Worm (Caenorhabditis elegans): Measurements from ENCODE around the gene enri-2.

Gene enri-2

ce11 chrX:14505578-14506353 lies 39.9 kb upstream of the enri-2 start (continued):
- TF ChIP-seq nhr-77 (tag; optimal IDR thresholded peaks at IDR 0.05) = peak; percentile 78
- peak; percentile 60 for TF ChIP-seq nhr-48 (tag; optimal IDR thresholded peaks at IDR 0.05)
- TF ChIP-seq hmg-1.1 (GFP tag; IDR thresholded peaks at IDR 0.05) = peak; percentile 54
- peak; percentile 41 for TF ChIP-seq pqm-1 (tag; optimal IDR thresholded peaks at IDR 0.05)
- peak; percentile 13 for TF ChIP-seq rbr-2 (tag; optimal IDR thresholded peaks at IDR 0.05)
- TF ChIP-seq dmd-8 (GFP tag; IDR thresholded peaks at IDR 0.05) = no peak
- TF ChIP-seq saeg-2 (GFP tag; IDR thresholded peaks at IDR 0.05) = no peak
- peak; percentile 56 for TF ChIP-seq mes-2 (tag; optimal IDR thresholded peaks at IDR 0.05; ENCODE audit: poor library complexity, severe bottlenecking)
- no peak for TF ChIP-seq nhr-25 (tag; optimal IDR thresholded peaks at IDR 0.05; ENCODE audit: borderline replicate concordance, insufficient read depth)
- no peak for TF ChIP-seq nhr-6 (tag; optimal IDR thresholded peaks at IDR 0.05)
- no peak for TF ChIP-seq madf-5 (GFP tag; IDR thresholded peaks at IDR 0.05)
- TF ChIP-seq egl-43 (GFP tag; IDR thresholded peaks at IDR 0.05) = peak; percentile 51; the same call in 1 of the 2 replicates
- TF ChIP-seq tra-1 (GFP tag; IDR thresholded peaks at IDR 0.05) = peak; percentile 83
- TF ChIP-seq ceh-82 (tag; optimal IDR thresholded peaks at IDR 0.05) = no peak
- TF ChIP-seq egl-27 (tag; optimal IDR thresholded peaks at IDR 0.05) = no peak
- 0 out of 2 replicates have a peak, but pooled peaks have one; percentile 23 for TF ChIP-seq mxl-2 (GFP tag; conservative IDR thresholded peaks at IDR 0.05)
- 0 out of 2 replicates have a peak, but pooled peaks have one; percentile 42 for TF ChIP-seq nhr-42 (GFP tag; IDR thresholded peaks at IDR 0.05)
- TF ChIP-seq mdl-1 (tag; optimal IDR thresholded peaks at IDR 0.05) = peak; percentile 33 to 81
- no peak for TF ChIP-seq nhr-10 (tag; optimal IDR thresholded peaks at IDR 0.05)
- TF ChIP-seq daf-8 (GFP tag; IDR thresholded peaks at IDR 0.05) = no peak
- TF ChIP-seq hlh-11 (tag; optimal IDR thresholded peaks at IDR 0.05) = peak; percentile 94
- no peak for TF ChIP-seq unc-130 (GFP tag; optimal IDR thresholded peaks at IDR 0.05)
- no peak for TF ChIP-seq nhr-237 (tag; optimal IDR thresholded peaks at IDR 0.05)
- no peak for TF ChIP-seq F44E2.7 (GFP tag; IDR thresholded peaks at IDR 0.05)
- TF ChIP-seq daf-19 (GFP tag; conservative IDR thresholded peaks at IDR 0.05) = no peak
- TF ChIP-seq F37D6.2 (tag; optimal IDR thresholded peaks at IDR 0.05) = no peak
- no peak for TF ChIP-seq zip-2 (tag; optimal IDR thresholded peaks at IDR 0.05)
- TF ChIP-seq hif-1 (tag; optimal IDR thresholded peaks at IDR 0.05) = peak in 1 of 2 experiments; percentile 72
- TF ChIP-seq Y5F2A.4 (GFP tag; optimal IDR thresholded peaks at IDR 0.05) = no peak
- no peak for TF ChIP-seq T26A8.4 (GFP tag; IDR thresholded peaks at IDR 0.05)

- TF ChIP-seq nhr-48 (tag; optimal IDR thresholded peaks at IDR 0.05) (peak; percentile 38), spr-3 (GFP tag; optimal IDR thresholded peaks at IDR 0.05) (no peak), hlh-30 (tag; optimal IDR thresholded peaks at IDR 0.05; ENCODE audit: insufficient read depth) (peak; percentile 37), ceh-20 (GFP tag; IDR thresholded peaks at IDR 0.05) (0 out of 2 replicates have a peak, but pooled peaks have one; percentile 28), hlh-11 (tag; optimal IDR thresholded peaks at IDR 0.05) (peak; percentile 46), tra-1 (GFP tag; IDR thresholded peaks at IDR 0.05) (0 out of 2 replicates have a peak, but pooled peaks have one; percentile 40), tag-97 (GFP tag; IDR thresholded peaks at IDR 0.05) (no peak), mxl-3 (GFP tag; optimal IDR thresholded peaks at IDR 0.05) (peak; percentile 73), unc-62 (GFP tag; optimal IDR thresholded peaks at IDR 0.05 in 1 of 2) (peak in 1 of 2 experiments; percentile 8), unc-62 (tag; optimal IDR thresholded peaks at IDR 0.05) (no peak), dmd-9 (GFP tag; IDR thresholded peaks at IDR 0.05) (no peak), dmd-6 (GFP tag; IDR thresholded peaks at IDR 0.05) (peak; percentile 59), aha-1 (tag) (peak; percentile 90), mdl-1 (tag; optimal IDR thresholded peaks at IDR 0.05) (peak in 1 of 2 experiments; percentile 43), nhr-28 (tag; optimal IDR thresholded peaks at IDR 0.05) (peak; percentile 48), set-16 (GFP tag; IDR thresholded peaks at IDR 0.05) (0 out of 2 replicates have a peak, but pooled peaks have one; percentile 11)
Observed at ce11 chrX:14507992-14508391, 37.7 kb upstream of the enri-2 start.

Data from whole organism, L4 larva.